Worm (Caenorhabditis elegans) whole organism, L2 larva: ENCODE measurements around the gene C01G5.7.
A peak's percentile ranks its signal among the peaks of the same experiment; 100 is the strongest.

ENCODE experiments used
- R02D3.7 ChIP-seq: fragments of 150-350 bp; optimal IDR thresholded peaks from 2 replicates; lab custom pipeline; 2014; ENCODE audit warnings: missing biosample characterization, missing genetic modification characterization
- Y55F3AM.14 ChIP-seq: fragments of 200-800 bp; sonication (Bioruptor generic); optimal IDR thresholded peaks from 2 replicates; lab custom pipeline; 2018; ENCODE audit warnings: mild to moderate bottlenecking, missing genetic modification characterization, missing compliant biosample characterization
- ceh-16 ChIP-seq: fragments of 150-350 bp; optimal IDR thresholded peaks from 2 replicates; lab custom pipeline; 2014; ENCODE audit warnings: missing biosample characterization, missing genetic modification characterization
- ceh-82 ChIP-seq: fragments of 150-350 bp; optimal IDR thresholded peaks from 2 replicates; lab custom pipeline; 2014; ENCODE audit warnings: missing biosample characterization, missing genetic modification characterization
- egl-27 ChIP-seq: sonication (generic microtip); optimal IDR thresholded peaks from 3 replicates; lab custom pipeline; 2017; ENCODE audit warnings: missing biosample characterization, missing genetic modification reagents, missing genetic modification characterization
- elt-1 ChIP-seq: fragments of 150-350 bp; optimal IDR thresholded peaks from 2 replicates; lab custom pipeline; 2014; ENCODE audit warnings: missing biosample characterization, missing genetic modification characterization
- elt-3 ChIP-seq: sonication (generic microtip); optimal IDR thresholded peaks from 2 replicates; lab custom pipeline; 2017; ENCODE audit warnings: missing biosample characterization, missing genetic modification characterization
- lsy-2 ChIP-seq, 2 experiments: fragments of 150-350 bp in 1 of 2; sonication (generic microtip) in 1 of 2; optimal IDR thresholded peaks; 2 replicates each; lab custom pipeline; 2014 to 2017; ENCODE audit warnings: missing biosample characterization in 2 of 2, missing genetic modification characterization in 2 of 2
- mdl-1 ChIP-seq, 2 experiments: fragments of 150-350 bp in 1 of 2; sonication (generic microtip) in 1 of 2; optimal IDR thresholded peaks; 2 replicates each; lab custom pipeline; 2017; ENCODE audit warnings: missing biosample characterization in 2 of 2, missing genetic modification characterization in 2 of 2
- nhr-237 ChIP-seq: fragments of 150-350 bp; optimal IDR thresholded peaks from 2 replicates; lab custom pipeline; 2014; ENCODE audit warnings: missing biosample characterization, missing genetic modification characterization
- nhr-6 ChIP-seq: fragments of 150-350 bp; optimal IDR thresholded peaks from 2 replicates; lab custom pipeline; 2014; ENCODE audit warnings: missing biosample characterization, missing genetic modification characterization
- nhr-77 ChIP-seq: fragments of 150-350 bp; optimal IDR thresholded peaks from 2 replicates; lab custom pipeline; 2014; ENCODE audit warnings: missing biosample characterization, missing genetic modification characterization
- zag-1 ChIP-seq: fragments of 150-350 bp; optimal IDR thresholded peaks from 2 replicates; lab custom pipeline; 2014; ENCODE audit warnings: missing biosample characterization, missing genetic modification characterization

DNA sequence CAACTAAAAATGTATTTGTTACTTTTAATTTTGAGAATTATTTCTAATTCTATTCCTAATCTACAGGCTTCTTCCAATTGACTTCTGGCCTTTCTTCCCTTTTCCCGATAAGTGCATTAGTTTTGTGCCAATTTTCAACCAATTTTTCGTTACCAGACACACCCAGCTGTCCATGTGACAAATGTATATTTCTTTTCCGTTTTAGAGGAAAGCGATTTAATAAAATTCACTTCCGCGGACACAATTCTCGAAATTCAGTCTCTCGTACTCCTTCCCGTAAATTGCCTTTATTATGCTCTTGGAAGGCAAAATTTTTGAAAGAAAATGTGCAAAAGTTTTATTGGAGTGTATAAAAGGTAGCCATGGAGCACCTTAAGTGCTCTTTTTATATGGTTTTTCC is 25.0 kb downstream of the C01G5.7 start:
- TF ChIP-seq mdl-1 (tag; optimal IDR thresholded peaks at IDR 0.05; lab: Kevin White, UChicago) (no peak), egl-27 (tag; lab: Kevin White, UChicago) (no peak), elt-1 (tag; lab: Kevin White, UChicago) (no peak), lsy-2 (tag; optimal IDR thresholded peaks at IDR 0.05; lab: Kevin White, UChicago) (peak in 1 of 2 experiments; percentile 13), nhr-237 (no peak), R02D3.7 (tag; lab: Kevin White, UChicago) (no peak), Y55F3AM.14 (GFP tag; lab: Kevin White, UChicago) (no peak), zag-1 (tag; lab: Kevin White, UChicago) (no peak), elt-3 (tag; lab: Kevin White, UChicago) (no peak), ceh-16 (tag; lab: Kevin White, UChicago) (no peak), nhr-6 (no peak), ceh-82 (tag; lab: Kevin White, UChicago) (no peak), nhr-77 (tag; lab: Kevin White, UChicago) (no peak)
